Worm (Caenorhabditis elegans): Measurements from ENCODE around the gene scb-1.

The scb-1 gene

ce11 chrV:11093163-11094091 lies 26.1 kb downstream of the scb-1 start, which contains the start of gene lact-8:
TSS of gene lact-8 (minus strand) at chrV:11093607.
- TF ChIP-seq blmp-1 (tag; optimal IDR thresholded peaks at IDR 0.05) (peak; percentile 56), efl-1 (optimal IDR thresholded peaks at IDR 0.05) (no peak), efl-1 (GFP tag; optimal IDR thresholded peaks at IDR 0.05 in 1 of 2) (peak in 1 of 2 experiments; percentile 90), unc-86 (tag; optimal IDR thresholded peaks at IDR 0.05) (no peak), dsc-1 (tag; optimal IDR thresholded peaks at IDR 0.05) (peak; percentile 25), lin-14 (GFP tag; optimal IDR thresholded peaks at IDR 0.05) (peak; percentile 18), lir-3 (tag; optimal IDR thresholded peaks at IDR 0.05; ENCODE audit: poor library complexity) (no peak)

DNA sequence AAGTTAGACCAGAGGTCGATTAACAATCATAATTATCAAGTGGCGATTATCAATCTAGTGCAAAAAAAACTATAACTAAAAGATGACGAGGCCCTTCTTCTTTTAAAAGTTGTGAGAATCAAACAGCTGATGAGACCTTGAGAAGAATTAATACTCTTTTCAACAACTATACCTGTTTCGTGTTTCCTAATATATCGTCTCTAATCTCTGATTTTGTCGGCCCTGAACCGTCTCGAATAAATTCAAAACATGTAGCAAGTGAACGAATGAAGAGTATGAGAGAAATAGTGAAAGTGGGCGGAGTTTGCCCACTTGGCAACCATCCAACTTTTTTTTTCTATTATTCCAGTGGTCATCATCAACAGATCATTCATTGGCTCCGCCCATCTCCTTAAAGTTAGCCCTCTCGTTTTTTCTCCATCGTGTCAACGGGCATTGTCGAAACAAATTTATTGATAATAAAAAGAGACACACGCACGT lies 31.9 kb downstream of the scb-1 start, which contains the start of gene Y42A5A.1:
Gene Y42A5A.1 (plus strand): TSS at position 430 of the 480 bp plus-strand sequence.
- no peak for TF ChIP-seq aha-1 (tag; optimal IDR thresholded peaks at IDR 0.05)
- TF ChIP-seq nhr-85 (tag) = peak; percentile 96
- TF ChIP-seq nhr-237 (tag; optimal IDR thresholded peaks at IDR 0.05) = no peak
- TF ChIP-seq blmp-1 (tag; optimal IDR thresholded peaks at IDR 0.05) = peak; percentile 49
- 0 out of 2 replicates have a peak, but pooled peaks have one; percentile 22 for TF ChIP-seq grh-1 (GFP tag; IDR thresholded peaks at IDR 0.05)
- peak in 1 of 2 experiments; percentile 24 for TF ChIP-seq lsy-2 (tag; optimal IDR thresholded peaks at IDR 0.05)
- TF ChIP-seq fkh-4 (tag; optimal IDR thresholded peaks at IDR 0.05; ENCODE audit: borderline replicate concordance) = no peak
- TF ChIP-seq lin-14 (GFP tag; optimal IDR thresholded peaks at IDR 0.05) = peak; percentile 31
- no peak for TF ChIP-seq C16A3.4 (tag; optimal IDR thresholded peaks at IDR 0.05)

DNA sequence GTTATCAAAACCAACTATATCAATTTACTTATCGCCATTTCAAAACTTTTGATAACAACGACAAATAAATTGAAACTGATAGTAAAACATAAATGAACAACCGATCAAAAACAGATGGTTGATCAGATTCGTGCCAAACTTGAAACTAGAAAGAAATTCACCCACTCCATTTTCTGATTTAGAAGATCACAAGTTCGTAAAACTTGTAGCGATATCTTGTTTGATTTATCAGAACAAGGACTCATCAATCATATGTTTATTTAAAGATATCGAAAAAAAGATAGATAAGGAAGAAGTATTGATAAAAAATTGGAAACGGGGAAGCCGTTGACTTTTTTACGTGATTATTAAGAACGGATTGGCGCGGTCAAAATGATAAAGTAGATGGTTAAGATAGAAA lies 32.4 kb downstream of the scb-1 start:
- TF ChIP-seq blmp-1 (tag; optimal IDR thresholded peaks at IDR 0.05) = peak; percentile 3
- peak; percentile 32 for TF ChIP-seq lin-14 (GFP tag; optimal IDR thresholded peaks at IDR 0.05)
- peak; percentile 17 for TF ChIP-seq nhr-90 (tag; optimal IDR thresholded peaks at IDR 0.05; ENCODE audit: poor library complexity)
- peak; percentile 8 for TF ChIP-seq nhr-71 (tag; optimal IDR thresholded peaks at IDR 0.05)
- peak in 2 of 6 experiments; percentile 67 to 75 for TF ChIP-seq elt-3 (tag; optimal IDR thresholded peaks at IDR 0.05)
- TF ChIP-seq zag-1 (tag; optimal IDR thresholded peaks at IDR 0.05) = no peak
- no peak for TF ChIP-seq rnt-1 (tag; optimal IDR thresholded peaks at IDR 0.05)
- TF ChIP-seq C16A3.4 (tag; optimal IDR thresholded peaks at IDR 0.05) = no peak
- TF ChIP-seq nhr-12 (tag; optimal IDR thresholded peaks at IDR 0.05) = no peak
- no peak for TF ChIP-seq efl-1 (optimal IDR thresholded peaks at IDR 0.05)
- peak in 1 of 2 experiments; percentile 39 for TF ChIP-seq efl-1 (GFP tag; optimal IDR thresholded peaks at IDR 0.05 in 1 of 2)
- TF ChIP-seq elt-2 (tag; optimal IDR thresholded peaks at IDR 0.05) = peak; percentile 99
- no peak for TF ChIP-seq nhr-19 (GFP tag; conservative IDR thresholded peaks at IDR 0.05)
- peak; percentile 40 for TF ChIP-seq nhr-20 (tag; optimal IDR thresholded peaks at IDR 0.05)

DNA sequence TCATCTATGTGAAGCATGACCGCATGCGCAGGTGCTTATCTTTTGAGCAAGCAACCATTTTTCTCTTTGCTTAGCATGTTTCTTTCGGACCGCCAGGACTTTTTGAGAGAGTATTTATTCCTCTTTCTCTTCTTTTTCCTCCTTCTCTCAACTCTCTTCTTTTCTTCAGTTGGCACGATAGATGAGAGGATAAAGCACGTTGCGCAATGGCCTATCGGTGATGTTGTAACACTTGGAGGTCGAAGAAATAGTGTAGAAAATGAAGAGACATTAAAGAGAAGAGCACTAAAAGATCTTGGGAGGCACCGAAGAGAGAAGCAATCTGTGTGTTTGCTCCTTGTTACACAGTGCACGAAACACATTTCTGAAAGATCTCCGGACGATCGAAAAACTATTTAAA lies 35.8 kb downstream of the scb-1 start:
- TF ChIP-seq fkh-4 (tag; optimal IDR thresholded peaks at IDR 0.05; ENCODE audit: borderline replicate concordance) (peak; percentile 12), fos-1 (tag; optimal IDR thresholded peaks at IDR 0.05) (peak; percentile 10), hpl-2 (GFP tag; optimal IDR thresholded peaks at IDR 0.05) (no peak), lin-35 (GFP tag; optimal IDR thresholded peaks at IDR 0.05) (peak in 1 of 2 experiments; percentile 10), sup-37 (GFP tag; optimal IDR thresholded peaks at IDR 0.05) (peak; percentile 28), nhr-71 (tag; optimal IDR thresholded peaks at IDR 0.05) (peak; percentile 80), tbx-2 (tag; optimal IDR thresholded peaks at IDR 0.05) (peak; percentile 67), nhr-20 (tag; optimal IDR thresholded peaks at IDR 0.05) (peak; percentile 47), rnt-1 (tag; optimal IDR thresholded peaks at IDR 0.05) (peak; percentile 84), fkh-8 (tag; optimal IDR thresholded peaks at IDR 0.05) (no peak), aly-2 (tag; optimal IDR thresholded peaks at IDR 0.05) (peak; percentile 32), mef-2 (tag; optimal IDR thresholded peaks at IDR 0.05) (no peak), efl-1 (optimal IDR thresholded peaks at IDR 0.05) (peak; percentile 6 to 33), efl-1 (GFP tag; optimal IDR thresholded peaks at IDR 0.05 in 1 of 2) (peak in 1 of 2 experiments; percentile 44), nhr-19 (GFP tag; conservative IDR thresholded peaks at IDR 0.05) (peak; percentile 67), nhr-47 (tag; optimal IDR thresholded peaks at IDR 0.05) (peak; percentile 23), lin-13 (GFP tag; optimal IDR thresholded peaks at IDR 0.05) (no peak), xbp-1 (tag; optimal IDR thresholded peaks at IDR 0.05) (peak; percentile 20), aha-1 (tag; optimal IDR thresholded peaks at IDR 0.05) (no peak), swsn-7 (tag; optimal IDR thresholded peaks at IDR 0.05) (peak; percentile 49), lin-14 (GFP tag; optimal IDR thresholded peaks at IDR 0.05) (peak; percentile 92), ceh-88 (GFP tag; IDR thresholded peaks at IDR 0.05) (no peak), dpl-1 (GFP tag; optimal IDR thresholded peaks at IDR 0.05) (peak in 1 of 3 experiments; percentile 27), ztf-4 (tag; optimal IDR thresholded peaks at IDR 0.05) (no peak), snu-23 (GFP tag; optimal IDR thresholded peaks at IDR 0.05) (peak; percentile 64), C16A3.4 (tag; optimal IDR thresholded peaks at IDR 0.05) (peak; percentile 11), ceh-82 (tag; optimal IDR thresholded peaks at IDR 0.05) (peak in 2 of 3 experiments; percentile 24 to 42), mdl-1 (tag; optimal IDR thresholded peaks at IDR 0.05) (peak in 1 of 2 experiments; percentile 70), dsc-1 (tag; optimal IDR thresholded peaks at IDR 0.05) (peak; percentile 79)

Data from whole organism, L1 larva.